Worm (Caenorhabditis elegans): ENCODE data around the gene lgc-18.

lgc-18 gene

ce11 chrX:12111213-12111612 is 14.2 kb upstream of the lgc-18 start, which contains the start of gene lgc-14:
lgc-14 (plus strand) TSS chrX:12111513.
- TF ChIP-seq F23B12.7 (tag; optimal IDR thresholded peaks at IDR 0.05; ENCODE audit: insufficient read depth) (no peak), Y53G8AR.9 (GFP tag; conservative IDR thresholded peaks at IDR 0.05) (no peak), F57C9.4 (tag; optimal IDR thresholded peaks at IDR 0.05) (no peak), ztf-25 (GFP tag; IDR thresholded peaks at IDR 0.05) (no peak)

DNA sequence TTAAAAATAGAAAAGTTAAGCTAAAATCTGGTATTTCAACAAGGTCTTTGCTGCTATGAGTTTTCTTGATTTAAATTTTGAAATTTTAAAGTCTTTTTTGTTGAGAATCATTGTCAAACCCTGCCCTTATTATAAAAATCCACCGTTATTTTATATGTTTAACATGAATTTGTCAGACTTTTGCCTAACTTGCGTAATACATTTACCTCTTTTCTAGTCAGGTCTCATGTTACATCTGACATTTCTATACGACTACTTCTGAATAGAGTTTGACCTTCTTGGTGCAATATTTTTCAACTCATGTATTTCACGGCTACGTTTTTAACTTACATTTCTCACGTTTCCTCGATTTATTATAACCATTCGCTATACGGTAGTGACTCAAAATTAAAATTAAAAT is 11.4 kb upstream of the lgc-18 start, which contains the start of gene lgc-15:
Gene lgc-15, plus strand, starts transcription at position 301 of the 400 bp plus-strand sequence.
- no peak for TF ChIP-seq hlh-26 (GFP tag; conservative IDR thresholded peaks at IDR 0.05)
- TF ChIP-seq attf-3 (GFP tag; conservative IDR thresholded peaks at IDR 0.05) = no peak
- TF ChIP-seq let-526 (GFP tag; IDR thresholded peaks at IDR 0.05) = no peak
- no peak for TF ChIP-seq mxl-1 (tag; optimal IDR thresholded peaks at IDR 0.05)
- no peak for TF ChIP-seq nhr-179 (tag; optimal IDR thresholded peaks at IDR 0.05)
- no peak for TF ChIP-seq bed-1 (GFP tag; IDR thresholded peaks at IDR 0.05)
- TF ChIP-seq madf-10 (tag; optimal IDR thresholded peaks at IDR 0.05) = no peak
- no peak for TF ChIP-seq F10E7.11 (tag; optimal IDR thresholded peaks at IDR 0.05)
- no peak for TF ChIP-seq Y67H2A.10 (GFP tag; conservative IDR thresholded peaks at IDR 0.05)
- TF ChIP-seq Y53G8AR.9 (GFP tag; conservative IDR thresholded peaks at IDR 0.05) = no peak
- no peak for TF ChIP-seq ceh-58 (GFP tag; IDR thresholded peaks at IDR 0.05)
- no peak for TF ChIP-seq lin-54 (GFP tag; optimal IDR thresholded peaks at IDR 0.05)
- TF ChIP-seq him-1 (tag; optimal IDR thresholded peaks at IDR 0.05) = no peak
- no peak for TF ChIP-seq zfh-2 (GFP tag; conservative IDR thresholded peaks at IDR 0.05)
- no peak for TF ChIP-seq ztf-3 (GFP tag; optimal IDR thresholded peaks at IDR 0.05)
- no peak for TF ChIP-seq hsf-1 (GFP tag; IDR thresholded peaks at IDR 0.05)
- TF ChIP-seq die-1 (tag; optimal IDR thresholded peaks at IDR 0.05) = no peak
- TF ChIP-seq snpc-1.1 (tag; optimal IDR thresholded peaks at IDR 0.05; ENCODE audit: insufficient read depth) = no peak
- no peak for TF ChIP-seq rcor-1 (GFP tag; IDR thresholded peaks at IDR 0.05)

ce11 chrX:12118340-12118739 is 7.1 kb upstream of the lgc-18 start, which contains the start of gene lgc-16:
lgc-16 (plus strand) TSS chrX:12118640.
- TF ChIP-seq lin-54 (GFP tag; optimal IDR thresholded peaks at IDR 0.05) = no peak
- no peak for TF ChIP-seq ceh-40 (GFP tag; IDR thresholded peaks at IDR 0.05)
- TF ChIP-seq him-1 (tag; optimal IDR thresholded peaks at IDR 0.05) = no peak
- TF ChIP-seq F57C9.4 (tag; optimal IDR thresholded peaks at IDR 0.05) = no peak
- TF ChIP-seq F57A8.1 (GFP tag; optimal IDR thresholded peaks at IDR 0.05) = no peak
- TF ChIP-seq F37B4.10 (GFP tag; IDR thresholded peaks at IDR 0.05) = no peak
- TF ChIP-seq pha-4 (tag; optimal IDR thresholded peaks at IDR 0.05) = no peak
- no peak for TF ChIP-seq die-1 (tag; optimal IDR thresholded peaks at IDR 0.05)

- no peak for TF ChIP-seq tbx-9 (tag; optimal IDR thresholded peaks at IDR 0.05; ENCODE audit: borderline replicate concordance)
- TF ChIP-seq snpc-3.4 (tag; optimal IDR thresholded peaks at IDR 0.05) = no peak
- no peak for TF ChIP-seq ccch-3 (GFP tag; optimal IDR thresholded peaks at IDR 0.05)
- TF ChIP-seq attf-5 (GFP tag; optimal IDR thresholded peaks at IDR 0.05) = no peak
- TF ChIP-seq akir-1 (GFP tag; optimal IDR thresholded peaks at IDR 0.05) = no peak
- no peak for TF ChIP-seq lin-35 (GFP tag; optimal IDR thresholded peaks at IDR 0.05)
- no peak for TF ChIP-seq pbrm-1 (GFP tag; IDR thresholded peaks at IDR 0.05)
- TF ChIP-seq mcd-1 (GFP tag; IDR thresholded peaks at IDR 0.05) = no peak
- no peak for TF ChIP-seq bed-1 (GFP tag; IDR thresholded peaks at IDR 0.05)
These were observed 4.1 kb upstream of the lgc-18 start, which contains the start of gene lgc-17 for ce11 chrX:12121285-12121684. lgc-17 (plus strand) TSS chrX:12121585.
